Worm (Caenorhabditis elegans) whole organism, late embryonic: Measurements from ENCODE around the gene adt-1.

ENCODE experiments used
- C08G9.2 ChIP-seq: sonication (generic microtip); optimal IDR thresholded peaks from 2 replicates; lab custom pipeline; 2016; ENCODE audit warnings: mild to moderate bottlenecking, missing genetic modification characterization, moderate library complexity, missing compliant biosample characterization
- K02D7.2 ChIP-seq: sonication (generic microtip); optimal IDR thresholded peaks from 2 replicates; lab custom pipeline; 2017; ENCODE audit warnings: mild to moderate bottlenecking, missing genetic modification characterization, missing compliant biosample characterization
- Y22D7AL.16 ChIP-seq: sonication (generic microtip); optimal IDR thresholded peaks from 2 replicates; lab custom pipeline; 2016; ENCODE audit warnings: missing genetic modification characterization, missing compliant biosample characterization
- ahr-1 ChIP-seq: sonication (generic microtip); optimal IDR thresholded peaks from 2 replicates; lab custom pipeline; 2016; ENCODE audit warnings: missing genetic modification characterization, missing compliant biosample characterization
- ceh-14 ChIP-seq: sonication (generic microtip); optimal IDR thresholded peaks from 2 replicates; lab custom pipeline; 2016; ENCODE audit warnings: missing genotype, missing genetic modification characterization, missing compliant biosample characterization
- ceh-18 ChIP-seq: sonication (generic microtip); optimal IDR thresholded peaks from 2 replicates; lab custom pipeline; 2016; ENCODE audit warnings: missing genetic modification characterization, missing compliant biosample characterization
- ceh-2 ChIP-seq: sonication (generic microtip); optimal IDR thresholded peaks from 2 replicates; lab custom pipeline; 2016; ENCODE audit warnings: missing genotype, missing genetic modification characterization, missing compliant biosample characterization
- ceh-24 ChIP-seq: sonication (generic microtip); optimal IDR thresholded peaks from 2 replicates; lab custom pipeline; 2016; ENCODE audit warnings: mild to moderate bottlenecking, missing genetic modification characterization, missing compliant biosample characterization
- ceh-45 ChIP-seq: fragments of 200-800 bp; sonication (Bioruptor generic); IDR thresholded peaks from 2 replicates; pipeline ENCODE4 v1.3.6; 2022; ENCODE audit warnings: missing genetic modification reagents, missing genetic modification characterization, missing compliant biosample characterization
- ceh-48 ChIP-seq: sonication (generic microtip); optimal IDR thresholded peaks from 2 replicates; lab custom pipeline; 2016; ENCODE audit warnings: missing genetic modification characterization, inconsistent platforms, missing compliant biosample characterization
- ceh-6 ChIP-seq: fragments of 200-800 bp; sonication (Bioruptor generic); optimal IDR thresholded peaks from 2 replicates; lab custom pipeline; 2018; ENCODE audit warnings: mild to moderate bottlenecking, missing genetic modification characterization, missing compliant biosample characterization
- dmd-4 ChIP-seq: sonication (generic microtip); optimal IDR thresholded peaks from 2 replicates; lab custom pipeline; 2016; ENCODE audit warnings: borderline replicate concordance, missing genetic modification characterization, missing compliant biosample characterization
- elt-2 ChIP-seq: sonication (generic microtip); optimal IDR thresholded peaks from 2 replicates; lab custom pipeline; 2016; ENCODE audit warnings: missing genetic modification reagents, missing genetic modification characterization, missing compliant biosample characterization
- elt-4 ChIP-seq: sonication (generic microtip); optimal IDR thresholded peaks from 2 replicates; lab custom pipeline; 2016; ENCODE audit warnings: missing genetic modification characterization, missing compliant biosample characterization
- eyg-1 ChIP-seq: sonication (generic microtip); optimal IDR thresholded peaks from 2 replicates; lab custom pipeline; 2016; ENCODE audit warnings: missing genotype, missing genetic modification characterization, missing compliant biosample characterization
- fax-1 ChIP-seq: sonication (generic microtip); optimal IDR thresholded peaks from 2 replicates; lab custom pipeline; 2016; ENCODE audit warnings: missing genotype, missing genetic modification characterization, missing compliant biosample characterization
- fkh-6 ChIP-seq: sonication (generic microtip); optimal IDR thresholded peaks from 2 replicates; lab custom pipeline; 2016; ENCODE audit warnings: missing genetic modification characterization, missing compliant biosample characterization
- gmeb-2 ChIP-seq: sonication (generic microtip); optimal IDR thresholded peaks from 2 replicates; lab custom pipeline; 2016; ENCODE audit warnings: missing genetic modification characterization, inconsistent platforms, missing compliant biosample characterization
- hlh-6 ChIP-seq: sonication (generic microtip); optimal IDR thresholded peaks from 2 replicates; lab custom pipeline; 2016; ENCODE audit warnings: missing genotype, missing genetic modification characterization, missing compliant biosample characterization
- lim-6 ChIP-seq: sonication (generic microtip); optimal IDR thresholded peaks from 2 replicates; lab custom pipeline; 2016; ENCODE audit warnings: missing genetic modification characterization, missing compliant biosample characterization
- mec-3 ChIP-seq: sonication (generic microtip); optimal IDR thresholded peaks from 2 replicates; lab custom pipeline; 2016; ENCODE audit warnings: borderline replicate concordance, missing genetic modification characterization, missing compliant biosample characterization
- nhr-11 ChIP-seq: fragments of 150-350 bp; optimal IDR thresholded peaks from 2 replicates; lab custom pipeline; 2014; ENCODE audit warnings: missing biosample characterization, missing genetic modification characterization
- npax-4 ChIP-seq: sonication (generic microtip); optimal IDR thresholded peaks from 2 replicates; lab custom pipeline; 2016; ENCODE audit warnings: missing genetic modification characterization, missing compliant biosample characterization
- odd-2 ChIP-seq: sonication (generic microtip); optimal IDR thresholded peaks from 2 replicates; lab custom pipeline; 2017; ENCODE audit warnings: antibody characterized with exemption, mild to moderate bottlenecking, missing genetic modification characterization, missing compliant biosample characterization
- pros-1 ChIP-seq: fragments of 150-350 bp; optimal IDR thresholded peaks from 2 replicates; lab custom pipeline; 2014; ENCODE audit warnings: missing biosample characterization, missing genetic modification reagents, missing genetic modification characterization
- ref-2 ChIP-seq: sonication (generic microtip); optimal IDR thresholded peaks from 2 replicates; lab custom pipeline; 2016; ENCODE audit warnings: missing genetic modification characterization, missing compliant biosample characterization
- rnt-1 ChIP-seq: sonication (generic microtip); optimal IDR thresholded peaks from 2 replicates; lab custom pipeline; 2016; ENCODE audit warnings: missing genetic modification characterization, missing compliant biosample characterization
- sdc-2 ChIP-seq: sonication (generic microtip); optimal IDR thresholded peaks from 2 replicates; lab custom pipeline; 2016; ENCODE audit warnings: missing genotype, missing genetic modification characterization, missing compliant biosample characterization
- sox-2 ChIP-seq: fragments of 200-800 bp; sonication (Bioruptor generic); IDR thresholded peaks from 2 replicates; pipeline ENCODE4 v1.3.6; 2022; ENCODE audit warnings: missing genetic modification reagents, missing genetic modification characterization, missing compliant biosample characterization
- sox-4 ChIP-seq: sonication (generic microtip); optimal IDR thresholded peaks from 2 replicates; lab custom pipeline; 2017; ENCODE audit warnings: mild to moderate bottlenecking, missing genetic modification characterization, inconsistent platforms, missing compliant biosample characterization
- tbx-7 ChIP-seq: sonication (generic microtip); optimal IDR thresholded peaks from 2 replicates; lab custom pipeline; 2016; ENCODE audit warnings: missing genotype, missing genetic modification characterization, missing compliant biosample characterization
- unc-55 ChIP-seq: sonication (generic microtip); optimal IDR thresholded peaks from 2 replicates; lab custom pipeline; 2017; ENCODE audit warnings: missing biosample characterization, missing genetic modification reagents, missing genetic modification characterization

adt-1 gene

ce11 chrX:12645846-12646245 is 32.8 kb upstream of the adt-1 start:
- TF ChIP-seq ceh-18 (tag; lab: Kevin White, UChicago) (no peak), K02D7.2 (tag; lab: Kevin White, UChicago) (no peak), lim-6 (tag; lab: Kevin White, UChicago) (no peak), odd-2 (tag; lab: Kevin White, UChicago) (no peak), gmeb-2 (no peak), ahr-1 (tag; lab: Kevin White, UChicago) (no peak), dmd-4 (no peak)

ce11 chrX:12646546-12647167 is 32.0 kb upstream of the adt-1 start, which contains the start of gene zmp-5:
Gene zmp-5, plus strand, starts transcription at chrX:12647117.
- TF ChIP-seq ref-2, result no peak
- no peak for TF ChIP-seq sox-2 (GFP tag; lab: Robert Waterston, UW)
- no peak for TF ChIP-seq eyg-1 (tag; lab: Kevin White, UChicago)

- TF ChIP-seq elt-4 (tag; lab: Kevin White, UChicago), result peak; percentile 83
- peak; percentile 81 for TF ChIP-seq hlh-6 (tag; lab: Kevin White, UChicago)
- peak; percentile 6 for TF ChIP-seq ref-2
- TF ChIP-seq rnt-1 (tag; lab: Kevin White, UChicago), result no peak
- TF ChIP-seq fkh-6 (tag; lab: Kevin White, UChicago), result peak; percentile 5
- TF ChIP-seq sdc-2 (tag; lab: Kevin White, UChicago), result peak; percentile 44
- TF ChIP-seq C08G9.2 (tag; lab: Kevin White, UChicago), result no peak
- TF ChIP-seq ceh-14 (tag; lab: Kevin White, UChicago), result peak; percentile 16
- no peak for TF ChIP-seq ceh-48
- TF ChIP-seq ceh-2, result no peak
These were observed 23.2 kb upstream of the adt-1 start for ce11 chrX:12655339-12655875.

- peak; percentile 14 for TF ChIP-seq mec-3 (tag; lab: Kevin White, UChicago)
- no peak for TF ChIP-seq ceh-24 (tag; lab: Kevin White, UChicago)
- peak; percentile 0 for TF ChIP-seq ref-2
These were observed 22.1 kb upstream of the adt-1 start for ce11 chrX:12656420-12657033.

- TF ChIP-seq Y22D7AL.16 (tag; lab: Kevin White, UChicago) (no peak), nhr-11 (tag; lab: Kevin White, UChicago) (no peak), ref-2 (no peak), pros-1 (tag; lab: Kevin White, UChicago) (no peak), sox-2 (GFP tag; lab: Robert Waterston, UW) (no peak), sox-4 (no peak), ceh-45 (GFP tag; lab: Robert Waterston, UW) (no peak), unc-55 (GFP tag; lab: Kevin White, UChicago) (no peak), tbx-7 (tag; lab: Kevin White, UChicago) (no peak), elt-2 (tag; lab: Kevin White, UChicago) (no peak), fax-1 (no peak), ceh-24 (tag; lab: Kevin White, UChicago) (no peak), ceh-6 (GFP tag; lab: Kevin White, UChicago) (no peak), npax-4 (tag; lab: Kevin White, UChicago) (no peak)
These were observed 18.8 kb upstream of the adt-1 start, which contains the start of gene C02B4.3 for ce11 chrX:12659814-12660213. Gene C02B4.3, minus strand, starts transcription at chrX:12659847.
